Worm (Caenorhabditis elegans) whole organism, early embryonic: ENCODE data around the gene srz-18.

ENCODE experiments used
- F13C5.2 ChIP-seq: sonication (generic microtip); optimal IDR thresholded peaks from 2 replicates; lab custom pipeline; 2017; ENCODE audit warnings: mild to moderate bottlenecking, missing genetic modification characterization, inconsistent platforms, missing compliant biosample characterization
- aly-1 ChIP-seq: sonication (generic microtip); optimal IDR thresholded peaks from 2 replicates; lab custom pipeline; 2016; ENCODE audit warnings: missing genetic modification characterization, missing compliant biosample characterization
- ama-1 ChIP-seq: fragments of 150-350 bp; optimal IDR thresholded peaks from 2 replicates; lab custom pipeline; 2014
- ceh-36 ChIP-seq: sonication (generic microtip); optimal IDR thresholded peaks from 2 replicates; lab custom pipeline; 2016; ENCODE audit warnings: missing genetic modification characterization, inconsistent platforms, missing compliant biosample characterization
- ets-7 ChIP-seq: sonication (generic microtip); optimal IDR thresholded peaks from 2 replicates; lab custom pipeline; 2016; ENCODE audit warnings: missing genotype, missing genetic modification characterization, missing compliant biosample characterization
- flt-1 ChIP-seq: fragments of 200-800 bp; sonication (Bioruptor generic); IDR thresholded peaks from 2 replicates; pipeline ENCODE4 v1.3.6; 2022; ENCODE audit warnings: missing genetic modification characterization, missing compliant biosample characterization
- hmbx-1 ChIP-seq: sonication (generic microtip); optimal IDR thresholded peaks from 2 replicates; lab custom pipeline; 2016; ENCODE audit warnings: mild to moderate bottlenecking, missing genetic modification characterization, missing compliant biosample characterization
- hmg-4 ChIP-seq: fragments of 200-800 bp; sonication (Bioruptor generic); optimal IDR thresholded peaks from 2 replicates; lab custom pipeline; 2018; ENCODE audit warnings: mild to moderate bottlenecking, missing genetic modification characterization, missing compliant biosample characterization
- hnd-1 ChIP-seq: sonication (generic microtip); optimal IDR thresholded peaks from 2 replicates; lab custom pipeline; 2016; ENCODE audit warnings: missing genetic modification characterization, missing compliant biosample characterization
- scrt-1 ChIP-seq: fragments of 200-800 bp; sonication (Bioruptor generic); IDR thresholded peaks from 2 replicates; pipeline ENCODE4 v1.3.6; 2022; ENCODE audit warnings: missing genetic modification characterization, missing compliant biosample characterization
- sea-1 ChIP-seq: fragments of 200-800 bp; sonication (Bioruptor generic); conservative IDR thresholded peaks from 2 replicates; pipeline ENCODE4 v1.3.6; 2022; ENCODE audit warnings: missing genetic modification characterization, missing compliant biosample characterization
- tbx-37 ChIP-seq: fragments of 200-800 bp; sonication (Bioruptor generic); conservative IDR thresholded peaks from 2 replicates; pipeline ENCODE4 v1.3.6; 2022; ENCODE audit warnings: missing genetic modification reagents, missing genetic modification characterization, missing compliant biosample characterization
- tra-4 ChIP-seq: sonication (generic microtip); optimal IDR thresholded peaks from 2 replicates; lab custom pipeline; 2017; ENCODE audit warnings: missing genetic modification characterization, missing compliant biosample characterization

DNA sequence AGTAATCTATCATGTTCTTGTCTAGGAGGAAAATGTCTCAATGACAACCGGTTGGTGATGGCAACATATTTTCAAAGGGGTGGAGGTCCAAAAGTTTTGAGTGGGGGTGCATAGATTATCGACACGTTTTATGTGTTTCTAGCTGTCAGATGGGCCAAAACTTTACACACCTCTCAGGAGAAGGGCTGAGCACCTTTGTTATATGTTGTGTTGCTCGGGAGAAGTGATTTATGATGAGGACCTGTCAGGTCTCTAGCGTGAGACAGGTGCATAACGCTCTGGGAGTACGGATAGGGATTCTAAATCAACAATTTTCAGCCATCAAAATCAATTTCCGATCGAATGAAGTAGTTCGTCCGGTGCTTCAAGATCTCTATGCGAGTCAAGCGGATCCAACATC is 30.1 kb downstream of the srz-18 start:
- no peak for TF ChIP-seq tbx-37 (GFP tag; lab: Robert Waterston, UW)
- TF ChIP-seq ama-1 (lab: Kevin White, UChicago) = no peak
- no peak for TF ChIP-seq F13C5.2
- no peak for TF ChIP-seq ceh-36 (tag; lab: Kevin White, UChicago)
- TF ChIP-seq hmg-4 = no peak
- no peak for TF ChIP-seq sea-1
- TF ChIP-seq hmbx-1 = no peak
- TF ChIP-seq tra-4 (tag; lab: Kevin White, UChicago) = no peak
- TF ChIP-seq ets-7 (tag; lab: Kevin White, UChicago) = no peak
- TF ChIP-seq aly-1 = no peak
- no peak for TF ChIP-seq scrt-1 (GFP tag; lab: Robert Waterston, UW)
- no peak for TF ChIP-seq hnd-1 (tag; lab: Kevin White, UChicago)
- no peak for TF ChIP-seq flt-1
